Worm (Caenorhabditis elegans) whole organism, late embryonic: ENCODE measurements around the gene C25E10.13.

Experiments
- C08G9.2 ChIP-seq: sonication (generic microtip); optimal IDR thresholded peaks from 2 replicates; lab custom pipeline; 2016; ENCODE audit warnings: mild to moderate bottlenecking, missing genetic modification characterization, moderate library complexity, missing compliant biosample characterization
- C38D4.7 ChIP-seq: fragments of 200-800 bp; sonication (Bioruptor generic); optimal IDR thresholded peaks from 2 replicates; lab custom pipeline; 2018; ENCODE audit warnings: mild to moderate bottlenecking, missing genetic modification characterization, moderate library complexity, missing compliant biosample characterization
- K09A11.1 ChIP-seq: sonication (generic microtip); optimal IDR thresholded peaks from 2 replicates; lab custom pipeline; 2017; ENCODE audit warnings: antibody characterized with exemption, mild to moderate bottlenecking, missing genetic modification characterization, missing compliant biosample characterization; ENCODE audit not compliant: insufficient read depth
- T23F11.4 ChIP-seq: fragments of 200-800 bp; sonication (Bioruptor generic); optimal IDR thresholded peaks from 2 replicates; lab custom pipeline; 2018; ENCODE audit warnings: mild to moderate bottlenecking, missing genetic modification characterization, missing compliant biosample characterization
- ama-1 ChIP-seq: fragments of 150-350 bp; optimal IDR thresholded peaks from 2 replicates; lab custom pipeline; 2014
- ceh-14 ChIP-seq: sonication (generic microtip); optimal IDR thresholded peaks from 2 replicates; lab custom pipeline; 2016; ENCODE audit warnings: missing genotype, missing genetic modification characterization, missing compliant biosample characterization
- ceh-18 ChIP-seq: sonication (generic microtip); optimal IDR thresholded peaks from 2 replicates; lab custom pipeline; 2016; ENCODE audit warnings: missing genetic modification characterization, missing compliant biosample characterization
- ceh-19 ChIP-seq: fragments of 200-800 bp; sonication (Bioruptor generic); optimal IDR thresholded peaks from 2 replicates; lab custom pipeline; 2018; ENCODE audit warnings: mild to moderate bottlenecking, missing genetic modification characterization, missing compliant biosample characterization
- ceh-2 ChIP-seq: sonication (generic microtip); optimal IDR thresholded peaks from 2 replicates; lab custom pipeline; 2016; ENCODE audit warnings: missing genotype, missing genetic modification characterization, missing compliant biosample characterization
- ceh-22 ChIP-seq: sonication (generic microtip); optimal IDR thresholded peaks from 2 replicates; lab custom pipeline; 2017; ENCODE audit warnings: missing biosample characterization, missing genetic modification characterization
- ceh-24 ChIP-seq: sonication (generic microtip); optimal IDR thresholded peaks from 2 replicates; lab custom pipeline; 2016; ENCODE audit warnings: mild to moderate bottlenecking, missing genetic modification characterization, missing compliant biosample characterization
- ceh-30 ChIP-seq: fragments of 150-350 bp; optimal IDR thresholded peaks from 2 replicates; lab custom pipeline; 2014; ENCODE audit warnings: missing biosample characterization, missing genetic modification characterization
- ceh-31 ChIP-seq: sonication (generic microtip); optimal IDR thresholded peaks from 2 replicates; lab custom pipeline; 2016; ENCODE audit warnings: missing genetic modification characterization, missing compliant biosample characterization
- ceh-48 ChIP-seq: sonication (generic microtip); optimal IDR thresholded peaks from 2 replicates; lab custom pipeline; 2016; ENCODE audit warnings: missing genetic modification characterization, inconsistent platforms, missing compliant biosample characterization
- ceh-6 ChIP-seq: fragments of 200-800 bp; sonication (Bioruptor generic); optimal IDR thresholded peaks from 2 replicates; lab custom pipeline; 2018; ENCODE audit warnings: mild to moderate bottlenecking, missing genetic modification characterization, missing compliant biosample characterization
- che-1 ChIP-seq: sonication (generic microtip); optimal IDR thresholded peaks from 2 replicates; lab custom pipeline; 2016; ENCODE audit warnings: mild to moderate bottlenecking, missing genetic modification characterization, missing compliant biosample characterization
- dmd-4 ChIP-seq: sonication (generic microtip); optimal IDR thresholded peaks from 2 replicates; lab custom pipeline; 2016; ENCODE audit warnings: borderline replicate concordance, missing genetic modification characterization, missing compliant biosample characterization
- dve-1 ChIP-seq: sonication (generic microtip); optimal IDR thresholded peaks from 2 replicates; lab custom pipeline; 2017; ENCODE audit warnings: antibody characterized with exemption, mild to moderate bottlenecking, missing genetic modification characterization, missing compliant biosample characterization
- gmeb-2 ChIP-seq: sonication (generic microtip); optimal IDR thresholded peaks from 2 replicates; lab custom pipeline; 2016; ENCODE audit warnings: missing genetic modification characterization, inconsistent platforms, missing compliant biosample characterization
- hlh-15 ChIP-seq: sonication (generic microtip); optimal IDR thresholded peaks from 2 replicates; lab custom pipeline; 2016; ENCODE audit warnings: missing genetic modification characterization, missing compliant biosample characterization
- hlh-8 ChIP-seq: sonication (generic microtip); optimal IDR thresholded peaks from 2 replicates; lab custom pipeline; 2016; ENCODE audit warnings: missing genotype, missing genetic modification characterization, missing compliant biosample characterization
- lim-6 ChIP-seq: sonication (generic microtip); optimal IDR thresholded peaks from 2 replicates; lab custom pipeline; 2016; ENCODE audit warnings: missing genetic modification characterization, missing compliant biosample characterization
- nhr-11 ChIP-seq: fragments of 150-350 bp; optimal IDR thresholded peaks from 2 replicates; lab custom pipeline; 2014; ENCODE audit warnings: missing biosample characterization, missing genetic modification characterization
- nhr-232 ChIP-seq: sonication (generic microtip); optimal IDR thresholded peaks from 2 replicates; lab custom pipeline; 2016; ENCODE audit warnings: missing genetic modification characterization, missing compliant biosample characterization
- pag-3 ChIP-seq: sonication (generic microtip); optimal IDR thresholded peaks from 2 replicates; lab custom pipeline; 2016; ENCODE audit warnings: missing compliant biosample characterization, missing genetic modification characterization, borderline replicate concordance
- pat-9 ChIP-seq: fragments of 200-800 bp; sonication (Bioruptor generic); optimal IDR thresholded peaks from 2 replicates; lab custom pipeline; 2018; ENCODE audit warnings: mild to moderate bottlenecking, missing genetic modification characterization, moderate library complexity, missing compliant biosample characterization
- pax-1 ChIP-seq: fragments of 150-350 bp; optimal IDR thresholded peaks from 2 replicates; lab custom pipeline; 2014; ENCODE audit warnings: missing biosample characterization, missing genetic modification characterization
- pha-2 ChIP-seq: sonication (generic microtip); optimal IDR thresholded peaks from 2 replicates; lab custom pipeline; 2017; ENCODE audit warnings: mild to moderate bottlenecking, missing genetic modification characterization, missing compliant biosample characterization
- pha-4 ChIP-seq: fragments of 150-350 bp; optimal IDR thresholded peaks from 2 replicates; lab custom pipeline; 2018; ENCODE audit warnings: missing biosample characterization, missing genetic modification reagents, missing genetic modification characterization
- pqm-1 ChIP-seq: sonication (generic microtip); optimal IDR thresholded peaks from 2 replicates; lab custom pipeline; 2016; ENCODE audit warnings: missing genetic modification characterization, missing compliant biosample characterization
- rnt-1 ChIP-seq: sonication (generic microtip); optimal IDR thresholded peaks from 2 replicates; lab custom pipeline; 2016; ENCODE audit warnings: missing genetic modification characterization, missing compliant biosample characterization
- syd-9 ChIP-seq: sonication (generic microtip); optimal IDR thresholded peaks from 2 replicates; lab custom pipeline; 2016; ENCODE audit warnings: mild to moderate bottlenecking, missing genetic modification characterization, moderate library complexity, missing compliant biosample characterization
- tbx-7 ChIP-seq: sonication (generic microtip); optimal IDR thresholded peaks from 2 replicates; lab custom pipeline; 2016; ENCODE audit warnings: missing genotype, missing genetic modification characterization, missing compliant biosample characterization
- ttx-3 ChIP-seq: sonication (generic microtip); optimal IDR thresholded peaks from 2 replicates; lab custom pipeline; 2016; ENCODE audit warnings: missing genetic modification reagents, missing genetic modification characterization, missing compliant biosample characterization
- unc-3 ChIP-seq, 2 experiments: fragments of 200-800 bp in 1 of 2; sonication (Bioruptor generic) in 1 of 2; sonication (generic microtip) in 1 of 2; conservative IDR thresholded peaks in 1 of 2; optimal IDR thresholded peaks in 1 of 2; 2 replicates each; pipeline versions ENCODE4 v1.3.6 to Lab custom; 2016 to 2022; ENCODE audit warnings: missing compliant biosample characterization in 2 of 2, missing genetic modification characterization in 2 of 2, missing genetic modification reagents in 1 of 2
- unc-42 ChIP-seq: sonication (generic microtip); optimal IDR thresholded peaks from 2 replicates; lab custom pipeline; 2016; ENCODE audit warnings: missing genotype, missing genetic modification characterization, missing compliant biosample characterization

C25E10.13 gene

DNA sequence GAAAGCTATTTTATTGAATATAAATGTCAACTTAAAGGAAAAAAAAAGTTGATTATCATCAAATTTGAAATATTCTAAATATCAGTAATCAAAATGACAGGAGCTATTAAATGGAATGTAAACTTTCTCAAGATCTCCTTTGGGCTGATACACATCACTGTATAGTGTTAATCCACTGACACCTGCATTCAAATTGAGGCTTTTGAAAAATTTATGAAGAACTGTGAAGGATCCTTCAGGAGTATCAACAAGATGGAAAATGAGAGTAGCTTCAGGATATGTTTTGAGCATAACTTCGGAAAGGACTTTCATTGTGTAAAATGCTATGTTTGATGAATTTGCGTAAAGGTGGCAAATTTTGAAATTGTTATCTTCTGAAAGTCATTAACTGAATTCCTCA is 37.7 kb downstream of the C25E10.13 start:
- TF ChIP-seq pha-4 (no peak), pag-3 (tag; lab: Kevin White, UChicago) (no peak), nhr-232 (tag; lab: Kevin White, UChicago) (no peak), unc-42 (no peak), unc-3 (GFP tag; conservative IDR thresholded peaks at IDR 0.05; lab: Robert Waterston, UW) (no peak), unc-3 (tag; optimal IDR thresholded peaks at IDR 0.05; lab: Kevin White, UChicago) (no peak), ceh-24 (no peak), rnt-1 (tag; lab: Kevin White, UChicago) (no peak), ceh-48 (no peak), K09A11.1 (no peak), C38D4.7 (GFP tag; lab: Kevin White, UChicago) (no peak)
- TF ChIP-seq, all 69 proteins: peak for 0

DNA sequence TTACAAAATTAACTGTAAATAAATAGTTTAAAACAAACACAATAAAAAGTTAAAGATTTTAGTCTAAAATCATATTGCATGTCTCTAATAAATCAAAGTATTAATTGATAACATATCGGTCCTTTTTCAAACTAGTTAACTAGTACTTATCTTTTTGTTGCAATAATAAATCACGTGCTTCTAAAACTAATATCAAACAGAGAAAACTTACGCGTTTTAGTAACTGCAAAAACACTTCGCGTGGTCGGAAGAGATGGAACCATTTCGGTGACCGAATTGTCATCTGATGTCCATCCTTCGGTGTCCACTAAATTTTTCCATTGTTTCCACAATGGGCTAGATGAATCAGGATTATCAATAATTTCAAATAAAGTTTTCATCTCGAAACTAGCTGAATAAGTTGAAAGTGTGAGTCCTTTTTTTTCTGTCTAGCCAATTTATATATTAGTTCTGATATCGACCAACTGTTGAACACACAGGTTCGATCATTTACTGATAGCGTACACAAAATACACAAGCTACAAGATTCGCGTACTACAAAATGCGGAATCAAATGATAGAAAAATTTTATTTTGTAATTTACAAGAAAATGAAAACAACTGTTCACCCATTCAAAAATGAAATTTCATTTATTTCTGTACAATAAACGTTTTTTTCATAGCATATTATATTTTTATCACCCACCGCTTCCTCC is 38.9 kb downstream of the C25E10.13 start, which contains the start of gene F21C10.9:
F21C10.9 (minus strand) TSS at position 417 of the 694 bp plus-strand sequence.
- TF ChIP-seq ceh-31 (tag; lab: Kevin White, UChicago): no peak
- no peak for TF ChIP-seq nhr-232 (tag; lab: Kevin White, UChicago)
- no peak for TF ChIP-seq nhr-11 (tag; lab: Kevin White, UChicago)
- TF ChIP-seq ceh-6 (GFP tag; lab: Kevin White, UChicago): no peak
- TF ChIP-seq ttx-3 (tag; lab: Kevin White, UChicago): no peak
- TF ChIP-seq ceh-30 (tag; lab: Kevin White, UChicago): no peak
- no peak for TF ChIP-seq pag-3 (tag; lab: Kevin White, UChicago)
- TF ChIP-seq hlh-8 (tag; lab: Kevin White, UChicago): no peak
- no peak for TF ChIP-seq dmd-4
- TF ChIP-seq C08G9.2 (tag; lab: Kevin White, UChicago): no peak
- no peak for TF ChIP-seq ceh-18 (tag; lab: Kevin White, UChicago)
- no peak for TF ChIP-seq syd-9 (tag; lab: Kevin White, UChicago)
- TF ChIP-seq ceh-2: no peak
- no peak for TF ChIP-seq ama-1 (lab: Kevin White, UChicago)
- TF ChIP-seq che-1 (tag; lab: Kevin White, UChicago): no peak
- TF ChIP-seq lim-6 (tag; lab: Kevin White, UChicago): no peak
- TF ChIP-seq ceh-19 (GFP tag; lab: Kevin White, UChicago): no peak

DNA sequence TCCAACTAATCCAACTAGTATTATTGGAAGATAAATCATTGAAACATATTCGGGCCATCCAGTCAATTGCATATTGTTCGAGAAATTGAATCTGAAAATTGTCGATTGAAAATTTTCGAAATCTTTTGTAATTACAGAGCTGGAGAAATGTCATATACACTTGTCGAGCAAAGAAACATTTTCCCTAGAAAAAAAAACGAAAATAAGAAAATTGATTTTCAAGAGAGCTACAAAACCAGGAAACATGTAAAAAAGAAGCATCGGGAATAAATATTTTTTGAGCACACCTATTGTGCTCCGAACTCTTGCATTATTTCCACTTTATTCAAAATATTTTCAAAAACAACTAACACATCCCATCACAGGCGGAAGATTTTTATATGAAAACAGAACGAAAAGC is 41.5 kb downstream of the C25E10.13 start, which contains the start of gene frpr-6:
frpr-6 (minus strand) TSS at position 101 of the 400 bp plus-strand sequence.
- TF ChIP-seq ceh-30 (tag; lab: Kevin White, UChicago): no peak
- no peak for TF ChIP-seq pha-2 (tag; lab: Kevin White, UChicago)
- no peak for TF ChIP-seq gmeb-2 (tag; lab: Kevin White, UChicago)
- TF ChIP-seq C38D4.7 (GFP tag; lab: Kevin White, UChicago): no peak
- TF ChIP-seq hlh-15: no peak
- TF ChIP-seq ceh-24: no peak
- no peak for TF ChIP-seq nhr-11 (tag; lab: Kevin White, UChicago)
- no peak for TF ChIP-seq tbx-7 (tag; lab: Kevin White, UChicago)
- no peak for TF ChIP-seq pqm-1 (tag; lab: Kevin White, UChicago)
- no peak for TF ChIP-seq pax-1 (tag; lab: Kevin White, UChicago)
- no peak for TF ChIP-seq T23F11.4
- no peak for TF ChIP-seq lim-6 (tag; lab: Kevin White, UChicago)
- no peak for TF ChIP-seq dve-1 (tag; lab: Kevin White, UChicago)
- TF ChIP-seq pat-9: no peak
- TF ChIP-seq che-1 (tag; lab: Kevin White, UChicago): no peak
- no peak for TF ChIP-seq ttx-3 (tag; lab: Kevin White, UChicago)
- no peak for TF ChIP-seq ceh-14
- TF ChIP-seq ceh-2: no peak
- no peak for TF ChIP-seq ceh-18 (tag; lab: Kevin White, UChicago)
- TF ChIP-seq ceh-22 (tag; lab: Kevin White, UChicago): no peak
